Worm (Caenorhabditis elegans): Measurements from ENCODE around the gene lips-10.

The lips-10 gene

ce11 chrII:8438791-8439287 is at the start of gene lips-10:
Gene lips-10, plus strand, starts transcription at chrII:8439168.
- TF ChIP-seq T07F8.4 (tag; optimal IDR thresholded peaks at IDR 0.05) (no peak), fkh-3 (tag; optimal IDR thresholded peaks at IDR 0.05) (no peak), nhr-90 (tag; optimal IDR thresholded peaks at IDR 0.05) (no peak), F52B5.7 (tag; optimal IDR thresholded peaks at IDR 0.05) (no peak), Y53F4B.3 (GFP tag; IDR thresholded peaks at IDR 0.05) (no peak), madf-10 (tag; optimal IDR thresholded peaks at IDR 0.05) (no peak), cebp-1 (GFP tag; IDR thresholded peaks at IDR 0.05) (no peak), cebp-1 (tag; optimal IDR thresholded peaks at IDR 0.05) (no peak), C06A6.2 (GFP tag; conservative IDR thresholded peaks at IDR 0.05) (no peak)

ce11 chrII:8390751-8391150 is 48.2 kb upstream of the lips-10 start, which contains the start of gene F49E12.10:
Gene F49E12.10, plus strand, starts transcription at chrII:8391051.
- TF ChIP-seq chd-7 (tag; optimal IDR thresholded peaks at IDR 0.05) (no peak), die-1 (tag; optimal IDR thresholded peaks at IDR 0.05) (no peak), nhr-80 (tag; optimal IDR thresholded peaks at IDR 0.05) (peak; percentile 27), hrde-1 (tag; optimal IDR thresholded peaks at IDR 0.05; ENCODE audit: borderline replicate concordance) (no peak), ceh-79 (tag; optimal IDR thresholded peaks at IDR 0.05) (no peak)

- no peak for TF ChIP-seq ekl-4 (GFP tag; IDR thresholded peaks at IDR 0.05)
- TF ChIP-seq gei-17 (GFP tag; optimal IDR thresholded peaks at IDR 0.05) = no peak
- no peak for TF ChIP-seq egl-44 (GFP tag; IDR thresholded peaks at IDR 0.05)
- no peak for TF ChIP-seq pha-4 (tag; optimal IDR thresholded peaks at IDR 0.05)
- no peak for TF ChIP-seq B0035.1 (tag; optimal IDR thresholded peaks at IDR 0.05)
- no peak for TF ChIP-seq ztf-28 (GFP tag; IDR thresholded peaks at IDR 0.05)
- no peak for TF ChIP-seq B0019.2 (GFP tag; conservative IDR thresholded peaks at IDR 0.05)
- TF ChIP-seq C17E4.6 (GFP tag; IDR thresholded peaks at IDR 0.05) = no peak
- no peak for TF ChIP-seq ccch-3 (GFP tag; optimal IDR thresholded peaks at IDR 0.05)
- TF ChIP-seq zfh-2 (GFP tag; conservative IDR thresholded peaks at IDR 0.05) = no peak
- no peak for TF ChIP-seq somi-1 (GFP tag; optimal IDR thresholded peaks at IDR 0.05)
- TF ChIP-seq attf-3 (GFP tag; conservative IDR thresholded peaks at IDR 0.05) = no peak
- TF ChIP-seq C06A6.2 (GFP tag; conservative IDR thresholded peaks at IDR 0.05) = no peak
- no peak for TF ChIP-seq nhr-27 (tag; optimal IDR thresholded peaks at IDR 0.05)
- TF ChIP-seq lag-1 (GFP tag; IDR thresholded peaks at IDR 0.05) = no peak
- no peak for TF ChIP-seq ceh-79 (tag; optimal IDR thresholded peaks at IDR 0.05)
Measured at ce11 chrII:8392215-8392614, 46.8 kb upstream of the lips-10 start.

- TF ChIP-seq mxl-1 (tag; optimal IDR thresholded peaks at IDR 0.05) (no peak), egrh-3 (GFP tag; IDR thresholded peaks at IDR 0.05) (no peak), dpff-1 (tag; optimal IDR thresholded peaks at IDR 0.05) (no peak), hsf-1 (GFP tag; IDR thresholded peaks at IDR 0.05) (no peak), C17E4.6 (GFP tag; IDR thresholded peaks at IDR 0.05) (no peak), F57A8.1 (GFP tag; optimal IDR thresholded peaks at IDR 0.05) (no peak), pha-4 (tag; optimal IDR thresholded peaks at IDR 0.05) (no peak), F10E7.11 (tag; optimal IDR thresholded peaks at IDR 0.05) (no peak), aptf-2 (GFP tag; conservative IDR thresholded peaks at IDR 0.05) (no peak), nhr-179 (tag; optimal IDR thresholded peaks at IDR 0.05) (no peak), F37B4.10 (GFP tag; IDR thresholded peaks at IDR 0.05) (no peak), sea-2 (GFP tag; IDR thresholded peaks at IDR 0.05) (no peak)
Measured at ce11 chrII:8394205-8394604, 44.8 kb upstream of the lips-10 start, which contains the start of gene F49E12.8. Gene F49E12.8, minus strand, starts transcription at chrII:8394305.
